Worm (Caenorhabditis elegans) whole organism, late embryonic: ENCODE results near the gene eif-2A.

ENCODE experiments used
- F13H6.1 ChIP-seq: sonication (generic microtip); optimal IDR thresholded peaks from 2 replicates; lab custom pipeline; 2016; ENCODE audit warnings: missing genetic modification characterization, missing compliant biosample characterization
- K02D7.2 ChIP-seq: sonication (generic microtip); optimal IDR thresholded peaks from 2 replicates; lab custom pipeline; 2017; ENCODE audit warnings: mild to moderate bottlenecking, missing genetic modification characterization, missing compliant biosample characterization
- K09A11.1 ChIP-seq: sonication (generic microtip); optimal IDR thresholded peaks from 2 replicates; lab custom pipeline; 2017; ENCODE audit warnings: antibody characterized with exemption, mild to moderate bottlenecking, missing genetic modification characterization, missing compliant biosample characterization; ENCODE audit not compliant: insufficient read depth
- ama-1 ChIP-seq: fragments of 150-350 bp; optimal IDR thresholded peaks from 2 replicates; lab custom pipeline; 2014
- ceh-22 ChIP-seq: sonication (generic microtip); optimal IDR thresholded peaks from 2 replicates; lab custom pipeline; 2017; ENCODE audit warnings: missing biosample characterization, missing genetic modification characterization
- ceh-24 ChIP-seq: sonication (generic microtip); optimal IDR thresholded peaks from 2 replicates; lab custom pipeline; 2016; ENCODE audit warnings: mild to moderate bottlenecking, missing genetic modification characterization, missing compliant biosample characterization
- ceh-30 ChIP-seq: fragments of 150-350 bp; optimal IDR thresholded peaks from 2 replicates; lab custom pipeline; 2014; ENCODE audit warnings: missing biosample characterization, missing genetic modification characterization
- ceh-48 ChIP-seq: sonication (generic microtip); optimal IDR thresholded peaks from 2 replicates; lab custom pipeline; 2016; ENCODE audit warnings: missing genetic modification characterization, inconsistent platforms, missing compliant biosample characterization
- ceh-9 ChIP-seq: sonication (generic microtip); optimal IDR thresholded peaks from 2 replicates; lab custom pipeline; 2016; ENCODE audit warnings: mild to moderate bottlenecking, missing genetic modification characterization, inconsistent platforms, missing compliant biosample characterization
- dve-1 ChIP-seq: sonication (generic microtip); optimal IDR thresholded peaks from 2 replicates; lab custom pipeline; 2017; ENCODE audit warnings: antibody characterized with exemption, mild to moderate bottlenecking, missing genetic modification characterization, missing compliant biosample characterization
- elt-2 ChIP-seq: sonication (generic microtip); optimal IDR thresholded peaks from 2 replicates; lab custom pipeline; 2016; ENCODE audit warnings: missing genetic modification reagents, missing genetic modification characterization, missing compliant biosample characterization
- elt-4 ChIP-seq: sonication (generic microtip); optimal IDR thresholded peaks from 2 replicates; lab custom pipeline; 2016; ENCODE audit warnings: missing genetic modification characterization, missing compliant biosample characterization
- ets-4 ChIP-seq: sonication (generic microtip); optimal IDR thresholded peaks from 2 replicates; lab custom pipeline; 2016; ENCODE audit warnings: missing genetic modification characterization, missing compliant biosample characterization
- fkh-10 ChIP-seq: fragments of 150-350 bp; optimal IDR thresholded peaks from 2 replicates; lab custom pipeline; 2014; ENCODE audit warnings: missing biosample characterization, missing genetic modification reagents, missing genetic modification characterization
- fkh-6 ChIP-seq: sonication (generic microtip); optimal IDR thresholded peaks from 2 replicates; lab custom pipeline; 2016; ENCODE audit warnings: missing genetic modification characterization, missing compliant biosample characterization
- gmeb-2 ChIP-seq: sonication (generic microtip); optimal IDR thresholded peaks from 2 replicates; lab custom pipeline; 2016; ENCODE audit warnings: missing genetic modification characterization, inconsistent platforms, missing compliant biosample characterization
- lin-11 ChIP-seq: fragments of 200-800 bp; sonication (Bioruptor generic); optimal IDR thresholded peaks from 2 replicates; lab custom pipeline; 2018; ENCODE audit warnings: mild to moderate bottlenecking, missing genetic modification characterization, missing compliant biosample characterization
- mec-3 ChIP-seq: sonication (generic microtip); optimal IDR thresholded peaks from 2 replicates; lab custom pipeline; 2016; ENCODE audit warnings: borderline replicate concordance, missing genetic modification characterization, missing compliant biosample characterization
- nfya-1 ChIP-seq: sonication (generic microtip); optimal IDR thresholded peaks from 2 replicates; lab custom pipeline; 2017; ENCODE audit warnings: missing genetic modification characterization, mild to moderate bottlenecking, missing compliant biosample characterization, antibody characterized with exemption, moderate library complexity
- pag-3 ChIP-seq: sonication (generic microtip); optimal IDR thresholded peaks from 2 replicates; lab custom pipeline; 2016; ENCODE audit warnings: missing compliant biosample characterization, missing genetic modification characterization, borderline replicate concordance
- pax-1 ChIP-seq: fragments of 150-350 bp; optimal IDR thresholded peaks from 2 replicates; lab custom pipeline; 2014; ENCODE audit warnings: missing biosample characterization, missing genetic modification characterization
- pha-2 ChIP-seq: sonication (generic microtip); optimal IDR thresholded peaks from 2 replicates; lab custom pipeline; 2017; ENCODE audit warnings: mild to moderate bottlenecking, missing genetic modification characterization, missing compliant biosample characterization
- pqm-1 ChIP-seq: sonication (generic microtip); optimal IDR thresholded peaks from 2 replicates; lab custom pipeline; 2016; ENCODE audit warnings: missing genetic modification characterization, missing compliant biosample characterization
- sdc-2 ChIP-seq: sonication (generic microtip); optimal IDR thresholded peaks from 2 replicates; lab custom pipeline; 2016; ENCODE audit warnings: missing genotype, missing genetic modification characterization, missing compliant biosample characterization
- sox-2 ChIP-seq: fragments of 200-800 bp; sonication (Bioruptor generic); IDR thresholded peaks from 2 replicates; pipeline ENCODE4 v1.3.6; 2022; ENCODE audit warnings: missing genetic modification reagents, missing genetic modification characterization, missing compliant biosample characterization
- sox-4 ChIP-seq: sonication (generic microtip); optimal IDR thresholded peaks from 2 replicates; lab custom pipeline; 2017; ENCODE audit warnings: mild to moderate bottlenecking, missing genetic modification characterization, inconsistent platforms, missing compliant biosample characterization
- syd-9 ChIP-seq: sonication (generic microtip); optimal IDR thresholded peaks from 2 replicates; lab custom pipeline; 2016; ENCODE audit warnings: mild to moderate bottlenecking, missing genetic modification characterization, moderate library complexity, missing compliant biosample characterization
- tbx-2 ChIP-seq: sonication (generic microtip); optimal IDR thresholded peaks from 2 replicates; lab custom pipeline; 2016; ENCODE audit warnings: missing genetic modification characterization, missing compliant biosample characterization
- tbx-7 ChIP-seq: sonication (generic microtip); optimal IDR thresholded peaks from 2 replicates; lab custom pipeline; 2016; ENCODE audit warnings: missing genotype, missing genetic modification characterization, missing compliant biosample characterization
- ttx-3 ChIP-seq: sonication (generic microtip); optimal IDR thresholded peaks from 2 replicates; lab custom pipeline; 2016; ENCODE audit warnings: missing genetic modification reagents, missing genetic modification characterization, missing compliant biosample characterization
- unc-55 ChIP-seq: sonication (generic microtip); optimal IDR thresholded peaks from 2 replicates; lab custom pipeline; 2017; ENCODE audit warnings: missing biosample characterization, missing genetic modification reagents, missing genetic modification characterization
- unc-86 ChIP-seq: sonication (generic microtip); optimal IDR thresholded peaks from 2 replicates; lab custom pipeline; 2016; ENCODE audit warnings: missing genetic modification characterization, missing compliant biosample characterization
- zip-5 ChIP-seq: sonication (generic microtip); optimal IDR thresholded peaks from 2 replicates; lab custom pipeline; 2016; ENCODE audit warnings: missing genetic modification characterization, missing compliant biosample characterization

eif-2A gene

ce11 chrII:10446814-10447213 lies 30.2 kb downstream of the eif-2A start:
- no peak for TF ChIP-seq sox-4 (tag; lab: Kevin White, UChicago)
- no peak for TF ChIP-seq lin-11 (tag; lab: Kevin White, UChicago)
- no peak for TF ChIP-seq sdc-2
- TF ChIP-seq syd-9 (tag; lab: Kevin White, UChicago), result no peak
- no peak for TF ChIP-seq F13H6.1 (tag; lab: Kevin White, UChicago)
- TF ChIP-seq ceh-48 (tag; lab: Kevin White, UChicago), result no peak
- no peak for TF ChIP-seq nfya-1 (tag; lab: Kevin White, UChicago)
- TF ChIP-seq ceh-24 (tag; lab: Kevin White, UChicago), result no peak
- TF ChIP-seq unc-86 (tag; lab: Kevin White, UChicago), result no peak
- TF ChIP-seq elt-4 (tag; lab: Kevin White, UChicago), result no peak
- TF ChIP-seq fkh-10, result no peak
- no peak for TF ChIP-seq dve-1
- TF ChIP-seq pqm-1, result no peak
- TF ChIP-seq ceh-30, result no peak
- no peak for TF ChIP-seq tbx-2
- TF ChIP-seq unc-55 (GFP tag; lab: Kevin White, UChicago), result no peak
- TF ChIP-seq pha-2 (tag; lab: Kevin White, UChicago), result no peak

ce11 chrII:10447348-10448316 lies 31.0 kb downstream of the eif-2A start, which contains the start of gene ZK673.2:
ZK673.2 (plus strand) TSS chrII:10448266.
- no peak for TF ChIP-seq tbx-7 (tag; lab: Kevin White, UChicago)
- no peak for TF ChIP-seq sox-2 (GFP tag; lab: Robert Waterston, UW)
- no peak for TF ChIP-seq ceh-22 (tag; lab: Kevin White, UChicago)
- TF ChIP-seq pqm-1, result no peak
- TF ChIP-seq pax-1 (tag; lab: Kevin White, UChicago), result no peak
- TF ChIP-seq unc-86 (tag; lab: Kevin White, UChicago), result no peak
- TF ChIP-seq tbx-2, result no peak
- TF ChIP-seq pag-3 (tag; lab: Kevin White, UChicago), result no peak
- no peak for TF ChIP-seq nfya-1 (tag; lab: Kevin White, UChicago)
- no peak for TF ChIP-seq ama-1 (lab: Kevin White, UChicago)
- no peak for TF ChIP-seq elt-2 (tag; lab: Kevin White, UChicago)
- no peak for TF ChIP-seq ceh-48 (tag; lab: Kevin White, UChicago)
- no peak for TF ChIP-seq ceh-9
- TF ChIP-seq ceh-30, result no peak
- no peak for TF ChIP-seq sdc-2
- TF ChIP-seq fkh-6, result no peak
- TF ChIP-seq dve-1, result no peak

DNA sequence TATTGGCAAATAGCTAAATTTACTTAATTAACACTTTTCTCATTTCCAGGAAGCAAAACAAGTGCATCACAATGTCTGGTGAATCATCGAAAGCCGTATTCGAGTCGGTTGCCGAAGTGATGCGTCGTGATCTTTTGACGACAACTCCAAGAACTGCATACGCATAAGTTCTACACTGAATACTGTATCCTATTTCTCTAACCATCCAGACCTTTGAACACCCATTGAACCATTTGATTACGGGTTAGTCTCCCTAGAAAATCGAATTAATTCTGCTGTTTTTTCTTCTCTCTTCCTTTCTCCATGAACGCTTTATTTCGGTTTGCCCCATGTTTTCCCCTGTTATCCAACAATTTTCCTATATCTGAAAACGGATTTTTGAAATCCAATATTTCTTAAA lies 33.1 kb downstream of the eif-2A start, which contains the start of gene lin-56:
Gene lin-56 (plus strand): TSS at position 301 of the 400 bp plus-strand sequence.
- TF ChIP-seq nfya-1 (tag; lab: Kevin White, UChicago) (no peak), syd-9 (tag; lab: Kevin White, UChicago) (no peak), K09A11.1 (tag; lab: Kevin White, UChicago) (no peak), mec-3 (no peak), tbx-2 (no peak), zip-5 (no peak), K02D7.2 (tag; lab: Kevin White, UChicago) (no peak)

- TF ChIP-seq syd-9 (tag; lab: Kevin White, UChicago) (no peak), ceh-48 (tag; lab: Kevin White, UChicago) (no peak), unc-55 (GFP tag; lab: Kevin White, UChicago) (no peak), unc-86 (tag; lab: Kevin White, UChicago) (no peak), pqm-1 (no peak), elt-4 (tag; lab: Kevin White, UChicago) (no peak), K09A11.1 (tag; lab: Kevin White, UChicago) (no peak), ttx-3 (no peak), K02D7.2 (tag; lab: Kevin White, UChicago) (no peak), elt-2 (tag; lab: Kevin White, UChicago) (no peak), pha-2 (tag; lab: Kevin White, UChicago) (no peak), ets-4 (tag; lab: Kevin White, UChicago) (no peak), gmeb-2 (tag; lab: Kevin White, UChicago) (no peak), sox-2 (GFP tag; lab: Robert Waterston, UW) (no peak)
These were observed 33.7 kb downstream of the eif-2A start for ce11 chrII:10450335-10450734.
